Fruit fly (Drosophila melanogaster): ENCODE results near the gene Rbp4.

Rbp4 gene

DNA sequence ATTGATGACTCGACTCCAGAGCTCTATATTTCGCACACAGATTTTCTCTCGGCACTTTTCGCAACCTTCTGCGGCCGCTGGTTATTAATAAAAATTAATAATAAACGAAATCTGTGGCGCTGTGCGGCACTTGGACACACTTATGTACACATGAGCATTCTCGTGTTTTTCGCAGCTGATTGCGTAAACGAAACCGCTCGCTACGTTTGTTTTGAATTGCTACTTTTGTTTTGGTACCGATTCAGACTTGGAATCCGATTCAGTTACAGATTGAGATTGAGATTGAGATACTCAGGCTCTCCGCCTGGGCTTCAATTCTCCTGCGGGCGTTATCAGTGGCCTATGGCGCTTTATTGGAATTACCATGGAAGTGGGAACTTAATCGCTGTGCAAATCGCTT lies 29.8 kb upstream of the Rbp4 start:
- TF ChIP-seq CG8301 (tag; optimal IDR thresholded peaks at IDR 0.05) (no peak), CG8159 (tag; optimal IDR thresholded peaks at IDR 0.05) (no peak), CG34367 (tag; optimal IDR thresholded peaks at IDR 0.05) (no peak)

DNA sequence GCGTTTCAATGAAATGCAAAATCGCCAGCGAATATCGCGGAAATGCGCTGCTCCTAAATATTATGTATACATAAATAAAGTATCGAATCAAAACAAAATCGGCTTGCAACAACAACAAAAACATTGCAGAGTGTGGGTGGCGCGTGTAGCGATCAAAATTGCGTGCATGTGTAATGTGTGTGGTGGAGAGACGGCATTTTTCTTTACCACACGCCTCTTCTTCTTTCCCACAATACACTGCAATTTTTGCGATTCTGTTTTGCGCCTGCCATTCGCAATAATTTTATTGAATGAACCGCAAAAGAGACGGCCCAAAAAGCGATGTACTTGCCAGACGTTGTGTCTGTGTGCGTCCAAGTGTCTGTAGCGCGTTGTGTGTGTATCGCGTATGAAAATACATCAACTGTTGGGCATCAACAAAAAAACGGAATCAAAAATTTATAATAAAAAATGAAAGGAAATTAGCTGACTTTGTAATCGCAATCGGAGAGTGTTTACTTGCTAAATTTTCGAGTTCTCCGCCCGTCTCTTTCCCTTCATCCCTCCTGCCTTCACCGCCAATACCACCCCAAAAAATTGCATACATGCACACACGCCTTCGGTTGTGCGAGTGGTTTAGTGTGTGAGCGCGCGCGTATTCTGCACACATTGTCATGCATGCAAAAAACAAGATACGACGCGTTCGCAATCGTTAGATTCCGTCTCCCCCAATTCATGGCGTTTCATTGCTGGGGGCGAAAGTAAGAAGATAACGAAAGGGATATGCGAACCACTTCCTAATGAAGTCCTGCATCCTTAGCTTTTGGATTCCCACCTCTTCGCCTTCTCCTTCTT lies 28.6 kb upstream of the Rbp4 start:
- TF ChIP-seq Pif1B (GFP tag; optimal IDR thresholded peaks at IDR 0.05) (peak; percentile 21), CG4496 (GFP tag; IDR thresholded peaks at IDR 0.05) (no peak), CG15710 (tag; optimal IDR thresholded peaks at IDR 0.05) (no peak), CG12605 (GFP tag; IDR thresholded peaks at IDR 0.05) (no peak), CG8159 (tag; optimal IDR thresholded peaks at IDR 0.05) (peak; percentile 2), CG10348 (GFP tag; IDR thresholded peaks at IDR 0.05) (no peak), CG34367 (tag; optimal IDR thresholded peaks at IDR 0.05) (no peak)

DNA sequence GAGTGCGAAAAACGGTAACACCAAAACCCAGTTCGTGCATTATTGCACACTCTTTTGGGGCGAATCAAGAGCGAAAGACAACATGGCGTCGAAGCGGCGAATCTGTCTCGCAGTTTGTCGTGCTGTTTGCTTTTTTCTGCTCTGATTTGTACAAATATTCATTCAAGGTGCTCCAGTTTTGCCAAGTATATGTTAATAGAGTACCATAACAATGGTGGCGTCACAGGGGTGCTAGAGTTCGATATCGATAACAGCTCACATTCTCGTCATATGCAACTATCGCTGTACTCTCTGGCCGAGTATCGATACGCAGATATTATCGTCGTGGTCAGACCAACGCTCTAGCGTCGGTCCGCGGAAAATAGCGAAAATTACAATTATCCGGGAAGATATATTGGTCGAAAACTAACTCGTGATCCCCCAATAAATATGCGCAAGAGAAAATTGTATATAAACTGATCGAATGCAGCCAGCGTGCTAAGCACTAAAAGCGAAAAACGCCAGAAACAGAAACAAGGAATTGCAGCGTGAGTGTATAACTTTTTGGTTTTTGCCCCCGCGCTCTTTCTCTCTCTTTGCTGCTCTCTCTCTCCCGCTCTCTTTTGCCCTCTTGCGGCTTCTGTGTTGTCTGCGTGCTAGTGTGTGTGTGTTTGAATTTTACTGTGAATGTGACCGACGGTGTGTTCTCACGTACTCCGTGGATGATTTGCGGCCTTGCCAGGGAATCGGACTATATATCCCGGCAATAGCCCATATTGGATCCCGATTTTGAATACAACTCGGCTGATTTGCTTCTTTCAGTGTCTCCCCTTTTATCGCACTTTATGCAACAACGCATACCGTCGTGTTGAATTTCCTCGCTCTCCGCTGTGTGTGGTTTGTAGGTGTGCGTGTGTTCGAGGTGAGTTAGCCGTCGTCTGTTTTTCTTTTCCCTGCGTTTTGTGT lies 27.7 kb upstream of the Rbp4 start, which contains the start of gene flfl:
TSS of gene flfl (plus strand) at position 298 of the 945 bp plus-strand sequence.
- no peak for TF ChIP-seq rn (GFP tag; IDR thresholded peaks at IDR 0.05)
- no peak for TF ChIP-seq D1 (tag; optimal IDR thresholded peaks at IDR 0.05)
- no peak for TF ChIP-seq CG10348 (GFP tag; IDR thresholded peaks at IDR 0.05)
- no peak for TF ChIP-seq fd96Ca (GFP tag; IDR thresholded peaks at IDR 0.05)
- peak; percentile 19 for TF ChIP-seq gl (tag; optimal IDR thresholded peaks at IDR 0.05)
- no peak for TF ChIP-seq CG34367 (tag; optimal IDR thresholded peaks at IDR 0.05)
- peak; percentile 13 for TF ChIP-seq CG8159 (tag; optimal IDR thresholded peaks at IDR 0.05)
- no peak for TF ChIP-seq CG32121 (GFP tag; IDR thresholded peaks at IDR 0.05)
- TF ChIP-seq EcR (GFP tag; optimal IDR thresholded peaks at IDR 0.05) = peak; percentile 34
- no peak for TF ChIP-seq CG12605 (GFP tag; IDR thresholded peaks at IDR 0.05)
- no peak for TF ChIP-seq CG14655 (GFP tag; optimal IDR thresholded peaks at IDR 0.05)
- no peak for TF ChIP-seq CG9948 (tag; optimal IDR thresholded peaks at IDR 0.05)

dm6 chr3R:13682994-13683623 lies 26.9 kb upstream of the Rbp4 start:
- no peak for TF ChIP-seq D1 (tag; optimal IDR thresholded peaks at IDR 0.05)
- no peak for TF ChIP-seq Pif1A (GFP tag; optimal IDR thresholded peaks at IDR 0.05)
- no peak for TF ChIP-seq gl (tag; optimal IDR thresholded peaks at IDR 0.05)
- TF ChIP-seq CG32121 (GFP tag; IDR thresholded peaks at IDR 0.05) = no peak

- TF ChIP-seq Ets98B (GFP tag; IDR thresholded peaks at IDR 0.05) (peak; percentile 87), CG34367 (tag; optimal IDR thresholded peaks at IDR 0.05) (peak; percentile 66), fd96Ca (GFP tag; IDR thresholded peaks at IDR 0.05) (peak; percentile 88), CG15710 (tag; optimal IDR thresholded peaks at IDR 0.05) (peak; percentile 60), CG14655 (GFP tag; optimal IDR thresholded peaks at IDR 0.05) (no peak), CG8301 (tag; optimal IDR thresholded peaks at IDR 0.05) (peak; percentile 66), rn (GFP tag; IDR thresholded peaks at IDR 0.05) (peak; percentile 75), Snoo (tag; optimal IDR thresholded peaks at IDR 0.05) (peak; percentile 62), CG10348 (GFP tag; IDR thresholded peaks at IDR 0.05) (peak; percentile 47; the same call in 1 of the 2 replicates), Pif1A (GFP tag; optimal IDR thresholded peaks at IDR 0.05) (peak; percentile 80), Pif1B (GFP tag; optimal IDR thresholded peaks at IDR 0.05) (peak; percentile 74), CG12605 (GFP tag; IDR thresholded peaks at IDR 0.05) (peak; percentile 78), CG32121 (GFP tag; IDR thresholded peaks at IDR 0.05) (peak; percentile 80), D1 (tag; optimal IDR thresholded peaks at IDR 0.05) (no peak), CG8159 (tag; optimal IDR thresholded peaks at IDR 0.05) (peak; percentile 59), CG4496 (GFP tag; IDR thresholded peaks at IDR 0.05) (peak; percentile 94), EcR (GFP tag; optimal IDR thresholded peaks at IDR 0.05) (no peak), gl (tag; optimal IDR thresholded peaks at IDR 0.05) (peak; percentile 23), CG17806 (tag; optimal IDR thresholded peaks at IDR 0.05) (peak; percentile 69), CG13204 (GFP tag; optimal IDR thresholded peaks at IDR 0.05) (no peak), CG9948 (tag; optimal IDR thresholded peaks at IDR 0.05) (peak; percentile 61)
Measured at dm6 chr3R:13676137-13677086, 20.2 kb upstream of the Rbp4 start, which contains the start of the genes Lkb1 and CG9588. Gene Lkb1, plus strand, starts transcription at chr3R:13676549. Gene CG9588, minus strand, starts transcription at chr3R:13676681.

Measured in whole organism, pupa.